Worm (Caenorhabditis elegans) whole organism, mixed stage, embryonic: ENCODE data around the gene rabn-5.

ENCODE experiments used
- M03D4.4 ChIP-seq: sonication (generic microtip); optimal IDR thresholded peaks from 2 replicates; lab custom pipeline; 2017; ENCODE audit warnings: mild to moderate bottlenecking, missing genetic modification characterization, missing compliant biosample characterization
- bed-3 ChIP-seq: fragments of 200-800 bp; sonication (Bioruptor generic); optimal IDR thresholded peaks from 3 replicates; lab custom pipeline; 2018; ENCODE audit warnings: mild to moderate bottlenecking, missing genetic modification characterization, moderate library complexity, missing compliant biosample characterization
- blmp-1 ChIP-seq: fragments of 150-350 bp; optimal IDR thresholded peaks from 2 replicates; lab custom pipeline; 2014; ENCODE audit warnings: missing biosample characterization, missing genetic modification characterization
- ceh-39 ChIP-seq: fragments of 150-350 bp; optimal IDR thresholded peaks from 2 replicates; lab custom pipeline; 2014; ENCODE audit warnings: missing biosample characterization, missing genetic modification characterization
- ceh-43 ChIP-seq: fragments of 200-800 bp; sonication (Bioruptor generic); optimal IDR thresholded peaks from 2 replicates; lab custom pipeline; 2018; ENCODE audit warnings: mild to moderate bottlenecking, missing genetic modification characterization, moderate library complexity, missing compliant biosample characterization
- ceh-83 ChIP-seq: fragments of 200-800 bp; sonication (Bioruptor generic); optimal IDR thresholded peaks from 2 replicates; lab custom pipeline; 2018; ENCODE audit warnings: mild to moderate bottlenecking, missing genetic modification characterization, missing compliant biosample characterization
- ces-1 ChIP-seq: fragments of 150-350 bp; optimal IDR thresholded peaks from 2 replicates; lab custom pipeline; 2014; ENCODE audit warnings: missing biosample characterization, missing genetic modification reagents, missing genetic modification characterization
- cnd-1 ChIP-seq: fragments of 200-800 bp; sonication (Bioruptor generic); optimal IDR thresholded peaks from 2 replicates; lab custom pipeline; 2018; ENCODE audit warnings: mild to moderate bottlenecking, missing genetic modification characterization, missing compliant biosample characterization
- elt-1 ChIP-seq: sonication (generic microtip); optimal IDR thresholded peaks from 2 replicates; lab custom pipeline; 2017; ENCODE audit warnings: missing genetic modification characterization, mild to moderate bottlenecking, missing compliant biosample characterization, antibody characterized with exemption, moderate library complexity, borderline replicate concordance; ENCODE audit not compliant: insufficient read depth
- elt-3 ChIP-seq: fragments of 150-350 bp; optimal IDR thresholded peaks from 2 replicates; lab custom pipeline; 2014; ENCODE audit warnings: missing biosample characterization, missing genetic modification characterization
- flh-1 ChIP-seq: fragments of 200-800 bp; sonication (Bioruptor generic); optimal IDR thresholded peaks from 2 replicates; lab custom pipeline; 2018; ENCODE audit warnings: mild to moderate bottlenecking, missing genetic modification characterization, moderate library complexity, missing compliant biosample characterization
- ham-2 ChIP-seq: fragments of 200-800 bp; sonication (Bioruptor generic); optimal IDR thresholded peaks from 2 replicates; lab custom pipeline; 2018; ENCODE audit warnings: mild to moderate bottlenecking, missing genetic modification characterization, missing compliant biosample characterization
- hlh-1 ChIP-seq: fragments of 150-350 bp; optimal IDR thresholded peaks from 2 replicates; lab custom pipeline; 2014; ENCODE audit warnings: missing biosample characterization, missing genetic modification reagents, missing genetic modification characterization
- lin-13 ChIP-seq: fragments of 150-350 bp; optimal IDR thresholded peaks from 2 replicates; lab custom pipeline; 2014; ENCODE audit warnings: missing biosample characterization, missing genetic modification characterization
- lin-32 ChIP-seq: fragments of 200-800 bp; sonication (Bioruptor generic); optimal IDR thresholded peaks from 2 replicates; lab custom pipeline; 2018; ENCODE audit warnings: mild to moderate bottlenecking, missing genetic modification characterization, missing compliant biosample characterization
- lsy-2 ChIP-seq: fragments of 150-350 bp; optimal IDR thresholded peaks from 2 replicates; lab custom pipeline; 2014; ENCODE audit warnings: missing biosample characterization, missing genetic modification characterization
- mab-5 ChIP-seq: fragments of 150-350 bp; optimal IDR thresholded peaks from 2 replicates; lab custom pipeline; 2014; ENCODE audit warnings: missing biosample characterization, missing genetic modification characterization
- mep-1 ChIP-seq: fragments of 150-350 bp; optimal IDR thresholded peaks from 2 replicates; lab custom pipeline; 2017; ENCODE audit warnings: missing biosample characterization, missing genetic modification reagents, missing genetic modification characterization, inconsistent platforms
- mls-2 ChIP-seq: sonication (generic microtip); optimal IDR thresholded peaks from 2 replicates; lab custom pipeline; 2016; ENCODE audit warnings: mild to moderate bottlenecking, missing genetic modification characterization, moderate library complexity, missing compliant biosample characterization
- nhr-12 ChIP-seq: fragments of 150-350 bp; optimal IDR thresholded peaks from 2 replicates; lab custom pipeline; 2014; ENCODE audit warnings: missing biosample characterization, missing genetic modification characterization
- nhr-2 ChIP-seq: fragments of 150-350 bp; optimal IDR thresholded peaks from 2 replicates; lab custom pipeline; 2014; ENCODE audit warnings: missing biosample characterization, missing genetic modification characterization
- nhr-237 ChIP-seq: fragments of 150-350 bp; optimal IDR thresholded peaks from 2 replicates; lab custom pipeline; 2014; ENCODE audit warnings: missing biosample characterization, missing genetic modification characterization
- nhr-28 ChIP-seq: fragments of 150-350 bp; optimal IDR thresholded peaks from 2 replicates; lab custom pipeline; 2014; ENCODE audit warnings: missing biosample characterization, missing genetic modification characterization
- nhr-76 ChIP-seq: sonication (generic microtip); optimal IDR thresholded peaks from 2 replicates; lab custom pipeline; 2017; ENCODE audit warnings: missing biosample characterization, missing genetic modification characterization
- pha-4 ChIP-seq: fragments of 150-350 bp; optimal IDR thresholded peaks from 2 replicates; lab custom pipeline; 2018; ENCODE audit warnings: missing biosample characterization, missing genetic modification reagents, missing genetic modification characterization
- sem-2 ChIP-seq: fragments of 200-800 bp; sonication (Bioruptor generic); optimal IDR thresholded peaks from 2 replicates; lab custom pipeline; 2018; ENCODE audit warnings: mild to moderate bottlenecking, missing genetic modification characterization, missing compliant biosample characterization
- snpc-4 ChIP-seq: fragments of 150-350 bp; optimal IDR thresholded peaks from 2 replicates; lab custom pipeline; 2014; ENCODE audit warnings: missing biosample characterization, missing genetic modification characterization
- sptf-1 ChIP-seq: sonication (generic microtip); optimal IDR thresholded peaks from 2 replicates; lab custom pipeline; 2017; ENCODE audit warnings: mild to moderate bottlenecking, missing genetic modification characterization, moderate library complexity, missing compliant biosample characterization
- tbx-8 ChIP-seq: fragments of 200-800 bp; sonication (Bioruptor generic); optimal IDR thresholded peaks from 2 replicates; lab custom pipeline; 2018; ENCODE audit warnings: mild to moderate bottlenecking, missing genetic modification characterization, moderate library complexity, missing compliant biosample characterization
- unc-120 ChIP-seq: sonication (generic microtip); optimal IDR thresholded peaks from 2 replicates; lab custom pipeline; 2017; ENCODE audit warnings: missing genetic modification characterization, missing compliant biosample characterization; ENCODE audit not compliant: poor library complexity, severe bottlenecking
- unc-39 ChIP-seq: fragments of 150-350 bp; optimal IDR thresholded peaks from 2 replicates; lab custom pipeline; 2014; ENCODE audit warnings: missing biosample characterization, missing genetic modification characterization
- unc-62 ChIP-seq: fragments of 150-350 bp; optimal IDR thresholded peaks from 2 replicates; lab custom pipeline; 2014; ENCODE audit warnings: missing biosample characterization, missing genetic modification reagents, missing genetic modification characterization
- ztf-11 ChIP-seq: fragments of 150-350 bp; optimal IDR thresholded peaks from 2 replicates; lab custom pipeline; 2014; ENCODE audit warnings: missing biosample characterization, missing genetic modification characterization

Gene rabn-5

ce11 chrIII:5855637-5856179, 8.6 kb upstream of the rabn-5 start, which contains the start of the genes cct-6 and alh-9:
Gene cct-6 (minus strand): TSS chrIII:5855687.
Gene alh-9 (plus strand): TSS chrIII:5856018.
- TF ChIP-seq ceh-39 (tag; lab: Kevin White, UChicago) (peak; percentile 44), flh-1 (GFP tag; lab: Kevin White, UChicago) (no peak), mep-1 (peak; percentile 89), nhr-28 (tag; lab: Kevin White, UChicago) (no peak), sem-2 (GFP tag; lab: Kevin White, UChicago) (no peak), elt-1 (tag; lab: Kevin White, UChicago) (no peak), nhr-12 (tag; lab: Kevin White, UChicago) (no peak), pha-4 (tag; lab: Kevin White, UChicago) (peak; percentile 87), unc-62 (GFP tag; lab: Kevin White, UChicago) (no peak), ces-1 (GFP tag; lab: Kevin White, UChicago) (peak; percentile 84), M03D4.4 (no peak), elt-3 (tag; lab: Kevin White, UChicago) (no peak), mls-2 (tag; lab: Kevin White, UChicago) (no peak), hlh-1 (peak; percentile 49), ham-2 (no peak), unc-39 (tag; lab: Kevin White, UChicago) (no peak), ceh-43 (GFP tag; lab: Kevin White, UChicago) (no peak), nhr-237 (tag; lab: Kevin White, UChicago) (peak; percentile 75), nhr-76 (tag; lab: Kevin White, UChicago) (no peak), bed-3 (GFP tag; lab: Kevin White, UChicago) (no peak), tbx-8 (GFP tag; lab: Kevin White, UChicago) (no peak), blmp-1 (no peak), lsy-2 (tag; lab: Kevin White, UChicago) (peak; percentile 83), unc-120 (tag; lab: Kevin White, UChicago) (peak; percentile 80), cnd-1 (tag; lab: Kevin White, UChicago) (no peak), snpc-4 (no peak), lin-13 (tag; lab: Kevin White, UChicago) (peak; percentile 60)

DNA sequence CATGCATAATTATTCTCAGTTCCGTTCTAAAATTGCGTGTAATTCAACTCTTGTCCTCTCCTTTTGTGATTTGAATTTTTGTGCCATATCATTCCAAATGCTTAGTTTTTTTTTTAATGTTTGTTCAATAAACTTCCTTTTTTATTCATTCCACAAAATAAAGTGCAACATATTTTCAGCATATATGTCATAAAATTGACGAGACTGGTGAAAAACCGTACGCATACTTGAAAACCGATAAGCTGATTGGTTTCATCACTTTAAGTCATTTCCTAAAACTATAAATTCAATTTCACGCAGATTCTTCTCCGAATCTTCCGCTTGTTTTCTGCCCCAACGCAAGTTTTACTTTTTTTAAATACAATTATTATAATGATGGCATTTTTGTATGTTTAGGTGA, 5.3 kb upstream of the rabn-5 start, which contains the start of gene dpf-4:
TSS of gene dpf-4 (plus strand) at position 301 of the 400 bp plus-strand sequence.
- TF ChIP-seq mls-2 (tag; lab: Kevin White, UChicago) (no peak), pha-4 (tag; lab: Kevin White, UChicago) (no peak), snpc-4 (no peak), ceh-39 (tag; lab: Kevin White, UChicago) (no peak), hlh-1 (no peak), unc-62 (GFP tag; lab: Kevin White, UChicago) (no peak), mab-5 (tag; lab: Kevin White, UChicago) (no peak), nhr-2 (tag; lab: Kevin White, UChicago) (no peak), mep-1 (no peak), ceh-83 (GFP tag; lab: Kevin White, UChicago) (no peak), lin-32 (GFP tag; lab: Kevin White, UChicago) (no peak), nhr-12 (tag; lab: Kevin White, UChicago) (no peak), nhr-28 (tag; lab: Kevin White, UChicago) (no peak), lsy-2 (tag; lab: Kevin White, UChicago) (no peak), flh-1 (GFP tag; lab: Kevin White, UChicago) (no peak), elt-3 (tag; lab: Kevin White, UChicago) (no peak), lin-13 (tag; lab: Kevin White, UChicago) (no peak), ham-2 (no peak)

- TF ChIP-seq M03D4.4 = no peak
- TF ChIP-seq unc-62 (GFP tag; lab: Kevin White, UChicago) = no peak
- TF ChIP-seq ces-1 (GFP tag; lab: Kevin White, UChicago) = no peak
- no peak for TF ChIP-seq ztf-11
- no peak for TF ChIP-seq sptf-1 (tag; lab: Kevin White, UChicago)
- TF ChIP-seq nhr-28 (tag; lab: Kevin White, UChicago) = no peak
These were observed 579 bp upstream of the rabn-5 start, which contains the start of gene dnpp-1 for ce11 chrIII:5863774-5864173. Gene dnpp-1 (minus strand): TSS chrIII:5863803.

DNA sequence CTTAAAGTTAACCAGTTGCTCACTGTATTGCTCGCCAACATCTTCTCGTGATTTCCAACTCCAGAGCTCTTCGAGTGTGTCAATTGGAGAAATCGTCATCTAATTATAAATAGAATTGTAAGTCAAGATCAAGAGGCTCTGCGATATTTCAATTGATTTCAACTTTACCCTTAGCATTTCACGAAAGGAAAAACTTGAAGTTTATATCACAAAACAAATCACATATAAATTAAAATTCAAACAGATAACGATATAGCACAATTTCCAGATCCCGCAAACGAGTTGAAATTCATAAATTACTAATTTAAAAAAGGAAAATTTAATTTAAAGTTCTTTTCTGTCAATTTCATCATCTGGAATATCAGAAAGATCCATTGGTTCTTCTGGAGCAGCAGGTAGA, 4.0 kb downstream of the rabn-5 start, which contains the start of gene eng-1:
TSS of gene eng-1 (minus strand) at position 101 of the 400 bp plus-strand sequence.
- TF ChIP-seq sem-2 (GFP tag; lab: Kevin White, UChicago) = no peak
- TF ChIP-seq ceh-39 (tag; lab: Kevin White, UChicago) = no peak
- TF ChIP-seq lin-32 (GFP tag; lab: Kevin White, UChicago) = no peak
- TF ChIP-seq cnd-1 (tag; lab: Kevin White, UChicago) = no peak
- no peak for TF ChIP-seq lsy-2 (tag; lab: Kevin White, UChicago)
- TF ChIP-seq, all 35 proteins: peak for 0
